Worm (Caenorhabditis elegans) whole organism, L1 larva: Measurements from ENCODE around the gene srlf-1.

ENCODE experiments used
- F16B12.6 ChIP-seq: fragments of 150-350 bp; optimal IDR thresholded peaks from 2 replicates; lab custom pipeline; 2014; ENCODE audit warnings: missing biosample characterization, missing genetic modification characterization
- alr-1 ChIP-seq: fragments of 200-800 bp; sonication (Bioruptor generic); optimal IDR thresholded peaks from 2 replicates; lab custom pipeline; 2018; ENCODE audit warnings: borderline replicate concordance, mild to moderate bottlenecking, missing genetic modification characterization, missing compliant biosample characterization
- ces-1 ChIP-seq: fragments of 150-350 bp; optimal IDR thresholded peaks from 2 replicates; lab custom pipeline; 2014; ENCODE audit warnings: missing biosample characterization, missing genetic modification reagents, missing genetic modification characterization
- egl-27 ChIP-seq, 2 experiments: fragments of 150-350 bp in 1 of 2; sonication (generic microtip); optimal IDR thresholded peaks; 3 replicates each; lab custom pipeline; 2017 to 2018; ENCODE audit warnings: missing biosample characterization in 2 of 2, missing genetic modification characterization in 2 of 2, missing genetic modification reagents in 2 of 2
- fkh-10 ChIP-seq: sonication (generic microtip); optimal IDR thresholded peaks from 2 replicates; lab custom pipeline; 2017; ENCODE audit warnings: missing biosample characterization, missing genetic modification reagents, missing genetic modification characterization
- fkh-8 ChIP-seq: sonication (generic microtip); optimal IDR thresholded peaks from 2 replicates; lab custom pipeline; 2016; ENCODE audit warnings: mild to moderate bottlenecking, missing genetic modification characterization, missing compliant biosample characterization
- nhr-47 ChIP-seq: sonication (generic microtip); optimal IDR thresholded peaks from 2 replicates; lab custom pipeline; 2016; ENCODE audit warnings: mild to moderate bottlenecking, missing genetic modification characterization, moderate library complexity, missing compliant biosample characterization
- pqm-1 ChIP-seq: sonication (generic microtip); optimal IDR thresholded peaks from 3 replicates; lab custom pipeline; 2017; ENCODE audit warnings: missing biosample characterization, missing genetic modification characterization
- tbx-2 ChIP-seq: sonication (generic microtip); optimal IDR thresholded peaks from 2 replicates; lab custom pipeline; 2016; ENCODE audit warnings: missing genetic modification characterization, missing compliant biosample characterization

- no peak for TF ChIP-seq tbx-2 (tag; lab: Kevin White, UChicago)
- no peak for TF ChIP-seq fkh-10
- TF ChIP-seq egl-27 (tag; optimal IDR thresholded peaks at IDR 0.05; lab: Kevin White, UChicago) = no peak
- TF ChIP-seq pqm-1 (tag; lab: Kevin White, UChicago) = no peak
- TF ChIP-seq F16B12.6 (tag; lab: Kevin White, UChicago) = no peak
- TF ChIP-seq ces-1 (GFP tag; lab: Kevin White, UChicago) = no peak
- TF ChIP-seq fkh-8 = no peak
- no peak for TF ChIP-seq nhr-47 (tag; lab: Kevin White, UChicago)
- TF ChIP-seq alr-1 (tag; lab: Kevin White, UChicago) = no peak
Measured at ce11 chrII:7763569-7763968, 26.8 kb upstream of the srlf-1 start, which contains the start of gene B0228.9.
